Fruit fly (Drosophila melanogaster) whole organism, embryonic: ENCODE measurements around the gene CG6163.

Experiments
- Antp ChIP-seq: fragments of 200-800 bp; sonication (Bioruptor generic); optimal IDR thresholded peaks from 3 replicates; lab custom pipeline; 2016; ENCODE audit warnings: missing biosample characterization, missing genetic modification characterization
- CG10366 ChIP-seq: fragments of 200-800 bp; sonication (Bioruptor generic); IDR thresholded peaks from 2 replicates; pipeline ENCODE4 v1.3.6; 2022; ENCODE audit warnings: missing biosample characterization, missing genetic modification characterization
- CG11504 ChIP-seq: fragments of 200-800 bp; sonication (Bioruptor generic); optimal IDR thresholded peaks from 3 replicates; lab custom pipeline; 2019; ENCODE audit warnings: missing biosample characterization, mild to moderate bottlenecking, missing genetic modification characterization, moderate library complexity
- CG12071 ChIP-seq: fragments of 200-800 bp; sonication (Bioruptor generic); optimal IDR thresholded peaks from 3 replicates; lab custom pipeline; 2018; ENCODE audit warnings: missing biosample characterization, mild to moderate bottlenecking, missing genetic modification characterization
- CG12942 ChIP-seq: fragments of 200-800 bp; sonication (Bioruptor generic); optimal IDR thresholded peaks from 3 replicates; lab custom pipeline; 2016; ENCODE audit warnings: missing biosample characterization, missing genetic modification characterization
- CG13894 ChIP-seq: fragments of 200-800 bp; sonication (Bioruptor generic); optimal IDR thresholded peaks from 3 replicates; lab custom pipeline; 2018; ENCODE audit warnings: missing biosample characterization, mild to moderate bottlenecking, missing genetic modification characterization, moderate library complexity
- CG14050 ChIP-seq: fragments of 200-800 bp; sonication (Bioruptor generic); IDR thresholded peaks from 3 replicates; pipeline ENCODE4 v1.3.6; 2022; ENCODE audit warnings: missing biosample characterization, missing genetic modification characterization
- CG14860 ChIP-seq: fragments of 200-800 bp; sonication (Bioruptor generic); IDR thresholded peaks from 3 replicates; pipeline ENCODE4 v1.3.6; 2022; ENCODE audit warnings: missing biosample characterization, missing genetic modification characterization; ENCODE audit not compliant: partially characterized antibody
- CG14965 ChIP-seq: fragments of 200-800 bp; sonication (Bioruptor generic); optimal IDR thresholded peaks from 2 replicates; lab custom pipeline; 2016; ENCODE audit warnings: missing biosample characterization, missing genetic modification characterization, borderline replicate concordance
- CG16863 ChIP-seq: fragments of 200-800 bp; sonication (Bioruptor generic); optimal IDR thresholded peaks from 3 replicates; lab custom pipeline; 2016; ENCODE audit warnings: missing biosample characterization, missing genetic modification characterization
- CG2120 ChIP-seq: fragments of 200-800 bp; sonication (Bioruptor generic); optimal IDR thresholded peaks from 3 replicates; lab custom pipeline; 2016; ENCODE audit warnings: missing biosample characterization, missing genetic modification characterization
- CG3163 ChIP-seq: fragments of 200-800 bp; sonication (Bioruptor generic); optimal IDR thresholded peaks from 3 replicates; lab custom pipeline; 2016; ENCODE audit warnings: missing biosample characterization, missing genetic modification characterization
- CG32767 ChIP-seq: fragments of 200-800 bp; sonication (Bioruptor generic); IDR thresholded peaks from 2 replicates; pipeline ENCODE4 v1.3.6; 2022; ENCODE audit warnings: missing biosample characterization, missing genetic modification characterization
- CG3281 ChIP-seq: fragments of 200-800 bp; sonication (Bioruptor generic); optimal IDR thresholded peaks from 3 replicates; lab custom pipeline; 2017; ENCODE audit warnings: missing biosample characterization, mild to moderate bottlenecking, missing genetic modification characterization
- CG33213 ChIP-seq: fragments of 200-800 bp; sonication (Bioruptor generic); optimal IDR thresholded peaks from 3 replicates; lab custom pipeline; 2016; ENCODE audit warnings: missing biosample characterization, missing genetic modification characterization
- CG4282 ChIP-seq: fragments of 200-800 bp; sonication (Bioruptor generic); optimal IDR thresholded peaks from 2 replicates; lab custom pipeline; 2016; ENCODE audit warnings: missing biosample characterization, missing genetic modification characterization
- CG4360 ChIP-seq: fragments of 200-800 bp; sonication (Bioruptor generic); IDR thresholded peaks from 2 replicates; pipeline ENCODE4 v1.3.6; 2022; ENCODE audit warnings: missing biosample characterization, missing genetic modification characterization
- CG4707 ChIP-seq: fragments of 200-800 bp; sonication (Bioruptor generic); optimal IDR thresholded peaks from 2 replicates; lab custom pipeline; 2018; ENCODE audit warnings: missing biosample characterization, mild to moderate bottlenecking, missing genetic modification characterization, moderate library complexity
- CG4730 ChIP-seq: fragments of 200-800 bp; sonication (Bioruptor generic); IDR thresholded peaks from 2 replicates; pipeline ENCODE4 v1.3.6; 2022; ENCODE audit warnings: missing biosample characterization, missing genetic modification characterization
- CG7357 ChIP-seq: fragments of 200-800 bp; sonication (Bioruptor generic); IDR thresholded peaks from 3 replicates; pipeline ENCODE4 v1.3.6; 2022; ENCODE audit warnings: missing biosample characterization, missing genetic modification characterization
- CG8388 ChIP-seq: fragments of 200-800 bp; sonication (Bioruptor generic); optimal IDR thresholded peaks from 2 replicates; lab custom pipeline; 2019; ENCODE audit warnings: missing biosample characterization, mild to moderate bottlenecking, missing genetic modification characterization, moderate library complexity
- CG9437 ChIP-seq: fragments of 200-800 bp; sonication (Bioruptor generic); optimal IDR thresholded peaks from 2 replicates; lab custom pipeline; 2018; ENCODE audit warnings: missing biosample characterization, mild to moderate bottlenecking, missing genetic modification characterization
- CkIIα-i1 ChIP-seq: fragments of 200-800 bp; sonication (Bioruptor generic); IDR thresholded peaks from 2 replicates; pipeline ENCODE4 v1.3.6; 2022; ENCODE audit warnings: missing biosample characterization, missing genetic modification characterization
- D19A ChIP-seq: fragments of 200-800 bp; optimal IDR thresholded peaks from 3 replicates; lab custom pipeline; 2019; ENCODE audit warnings: missing biosample characterization, mild to moderate bottlenecking, missing genetic modification characterization, moderate library complexity
- D19B ChIP-seq: fragments of 200-800 bp; sonication (Bioruptor generic); optimal IDR thresholded peaks from 2 replicates; lab custom pipeline; 2017; ENCODE audit warnings: missing biosample characterization, mild to moderate bottlenecking, missing genetic modification characterization
- E2f2 ChIP-seq: fragments of 200-800 bp; sonication (Bioruptor generic); IDR thresholded peaks from 2 replicates; pipeline ENCODE4 v1.3.6; 2022; ENCODE audit warnings: missing biosample characterization, missing genetic modification characterization
- Ets97D ChIP-seq: fragments of 200-800 bp; sonication (Bioruptor generic); optimal IDR thresholded peaks from 3 replicates; lab custom pipeline; 2016; ENCODE audit warnings: missing biosample characterization, missing genetic modification characterization
- HHEX ChIP-seq: fragments of 200-800 bp; sonication (Bioruptor generic); optimal IDR thresholded peaks from 3 replicates; lab custom pipeline; 2017; ENCODE audit warnings: missing biosample characterization, mild to moderate bottlenecking, missing genetic modification characterization, missing genetic modification reagents
- Med ChIP-seq: fragments of 200-800 bp; sonication (Bioruptor generic); peaks from one replicate; lab custom pipeline; 2016; ENCODE audit warnings: missing biosample characterization, missing genetic modification characterization, mild to moderate bottlenecking, inconsistent platforms, moderate library complexity
- NFAT ChIP-seq: fragments of 200-800 bp; sonication (Bioruptor generic); IDR thresholded peaks from 2 replicates; pipeline ENCODE4 v1.3.6; 2022; ENCODE audit warnings: missing biosample characterization, missing genetic modification characterization
- Oli ChIP-seq: fragments of 200-800 bp; sonication (Bioruptor generic); optimal IDR thresholded peaks from 2 replicates; lab custom pipeline; 2018; ENCODE audit warnings: missing biosample characterization, mild to moderate bottlenecking, missing genetic modification characterization, moderate library complexity
- PHDP ChIP-seq: fragments of 200-800 bp; sonication (Bioruptor generic); optimal IDR thresholded peaks from 3 replicates; lab custom pipeline; 2018; ENCODE audit warnings: missing biosample characterization, mild to moderate bottlenecking, missing genetic modification characterization, moderate library complexity
- Six4 ChIP-seq: fragments of 200-800 bp; sonication (Bioruptor generic); optimal IDR thresholded peaks from 2 replicates; lab custom pipeline; 2016; ENCODE audit warnings: missing biosample characterization, missing genetic modification characterization
- bab2 ChIP-seq: fragments of 200-800 bp; sonication (Bioruptor generic); optimal IDR thresholded peaks from 2 replicates; lab custom pipeline; 2016; ENCODE audit warnings: missing biosample characterization, missing genetic modification characterization
- chn ChIP-seq: fragments of 200-800 bp; sonication (Bioruptor generic); optimal IDR thresholded peaks from 2 replicates; lab custom pipeline; 2016; ENCODE audit warnings: missing biosample characterization, missing genetic modification characterization
- croc ChIP-seq: fragments of 200-800 bp; sonication (Bioruptor generic); conservative IDR thresholded peaks from 3 replicates; pipeline ENCODE4 v1.3.6; 2022; ENCODE audit warnings: missing biosample characterization, missing genetic modification characterization
- dm ChIP-seq: fragments of 200-800 bp; sonication (Bioruptor generic); optimal IDR thresholded peaks from 3 replicates; lab custom pipeline; 2016; ENCODE audit warnings: missing biosample characterization, missing genetic modification characterization
- esg ChIP-seq: fragments of 200-800 bp; sonication (Bioruptor generic); conservative IDR thresholded peaks from 2 replicates; pipeline ENCODE4 v1.3.6; 2022; ENCODE audit warnings: missing biosample characterization, missing genetic modification characterization
- eve ChIP-seq, 2 experiments: fragments of >200 bp; optimal IDR thresholded peaks; 2 replicates each; lab custom pipeline; 2017; ENCODE audit warnings: missing biosample characterization in 2 of 2, missing genetic modification characterization in 2 of 2
- fd3F ChIP-seq: fragments of 200-800 bp; sonication (Bioruptor generic); optimal IDR thresholded peaks from 2 replicates; lab custom pipeline; 2018; ENCODE audit warnings: missing biosample characterization, mild to moderate bottlenecking, missing genetic modification characterization, moderate library complexity
- fu2 ChIP-seq: fragments of 200-800 bp; sonication (Bioruptor generic); optimal IDR thresholded peaks from 2 replicates; lab custom pipeline; 2016; ENCODE audit warnings: missing biosample characterization, missing genetic modification characterization
- h ChIP-seq: fragments of >200 bp; optimal IDR thresholded peaks from 2 replicates; lab custom pipeline; 2017
- klu ChIP-seq: fragments of 200-800 bp; sonication (Bioruptor generic); IDR thresholded peaks from 2 replicates; pipeline ENCODE4 v1.3.6; 2022; ENCODE audit warnings: missing biosample characterization, missing genetic modification characterization
- oc ChIP-seq: fragments of 200-800 bp; sonication (Bioruptor generic); optimal IDR thresholded peaks from 2 replicates; lab custom pipeline; 2018; ENCODE audit warnings: missing biosample characterization, mild to moderate bottlenecking, missing genetic modification characterization, moderate library complexity
- otp ChIP-seq: fragments of 200-800 bp; sonication (Bioruptor generic); IDR thresholded peaks from 3 replicates; pipeline ENCODE4, ENCODE4 v1.3.6; 2022; ENCODE audit warnings: missing biosample characterization, missing genetic modification characterization
- pum ChIP-seq: fragments of 200-800 bp; sonication (Bioruptor generic); optimal IDR thresholded peaks from 2 replicates; lab custom pipeline; 2016; ENCODE audit warnings: missing biosample characterization, missing genetic modification characterization
- repo ChIP-seq: fragments of 200-800 bp; sonication (Bioruptor generic); optimal IDR thresholded peaks from 2 replicates; lab custom pipeline; 2016; ENCODE audit warnings: missing biosample characterization, missing genetic modification characterization
- tin ChIP-seq: fragments of 200-800 bp; sonication (Bioruptor generic); optimal IDR thresholded peaks from 3 replicates; lab custom pipeline; 2016; ENCODE audit warnings: missing biosample characterization, missing genetic modification characterization
- tup ChIP-seq: fragments of 200-800 bp; sonication (Bioruptor generic); optimal IDR thresholded peaks from 2 replicates; lab custom pipeline; 2016; ENCODE audit warnings: missing biosample characterization, mild to moderate bottlenecking, missing genetic modification characterization, moderate library complexity
- wek ChIP-seq: fragments of 200-800 bp; sonication (Bioruptor generic); optimal IDR thresholded peaks from 3 replicates; lab custom pipeline; 2018; ENCODE audit warnings: missing biosample characterization, mild to moderate bottlenecking, missing genetic modification characterization, moderate library complexity

Gene CG6163

DNA sequence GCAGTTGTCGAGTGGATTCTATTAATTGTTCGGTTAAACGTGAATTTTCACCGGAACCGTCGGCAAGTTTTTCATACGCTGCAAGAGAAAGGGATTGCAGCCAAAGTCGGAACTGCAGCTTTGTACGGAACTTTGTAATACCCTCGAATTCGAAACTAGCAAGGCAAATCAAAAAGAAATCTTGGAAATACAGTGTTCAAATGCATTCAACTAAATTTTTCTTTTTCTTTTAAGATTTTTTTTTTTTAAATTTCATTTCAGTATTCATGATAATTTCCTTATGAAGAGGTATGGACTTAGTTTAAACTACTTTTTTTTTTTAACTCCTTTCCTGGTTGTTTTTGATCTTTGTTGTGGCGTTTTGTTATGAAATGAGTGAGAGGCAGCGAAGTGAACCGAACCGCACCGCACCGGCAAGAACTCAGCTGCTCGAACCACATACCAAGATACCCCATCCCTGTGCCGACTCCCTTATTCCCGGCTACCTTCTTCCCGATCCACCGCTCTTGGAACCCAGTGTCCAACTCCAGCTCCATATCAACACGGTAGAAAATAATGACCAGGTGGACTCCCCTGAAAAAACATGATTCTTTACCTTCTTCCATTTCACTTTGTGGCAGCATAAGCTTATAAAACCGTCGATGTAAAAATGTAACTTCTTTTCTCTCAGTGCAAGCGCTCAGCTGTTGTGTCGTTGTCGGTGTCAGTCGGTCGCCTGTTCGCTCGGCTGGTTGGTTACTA, 15.2 kb upstream of the CG6163 start:
- TF ChIP-seq CG7357 (GFP tag; lab: Robert Waterston, UW), result no peak
- TF ChIP-seq CG14860 (GFP tag; lab: Robert Waterston, UW), result no peak
- TF ChIP-seq Med (GFP tag; lab: Kevin White, UChicago), result peak; percentile 76
- peak; percentile 72 for TF ChIP-seq Antp (GFP tag; lab: Kevin White, UChicago)
- no peak for TF ChIP-seq CG2120 (GFP tag; lab: Kevin White, UChicago)
- TF ChIP-seq HHEX (GFP tag; lab: Kevin White, UChicago), result peak; percentile 9
- peak; percentile 15 for TF ChIP-seq CG12942 (GFP tag; lab: Kevin White, UChicago)
- TF ChIP-seq CG16863, result peak; percentile 17
- peak; percentile 36 for TF ChIP-seq Ets97D (GFP tag; lab: Kevin White, UChicago)
- peak; percentile 20 for TF ChIP-seq dm (GFP tag; lab: Kevin White, UChicago)
- peak; percentile 70 for TF ChIP-seq oc (tag; lab: Kevin White, UChicago)
- TF ChIP-seq esg (GFP tag; lab: Robert Waterston, UW), result no peak
- TF ChIP-seq croc (GFP tag; lab: Robert Waterston, UW), result peak; percentile 22; the same call in 1 of the 3 replicates
- TF ChIP-seq chn (GFP tag; lab: Kevin White, UChicago), result peak; percentile 30
- peak; percentile 9 for TF ChIP-seq CG4707 (GFP tag; lab: Kevin White, UChicago)
- TF ChIP-seq CG3281, result no peak
- TF ChIP-seq h (lab: Kevin White, UChicago), result no peak
- no peak for TF ChIP-seq fu2 (GFP tag; lab: Kevin White, UChicago)
- no peak for TF ChIP-seq CG4730
- peak in 1 of 2 experiments; percentile 65 for TF ChIP-seq eve (GFP tag; optimal IDR thresholded peaks at IDR 0.05; lab: Kevin White, UChicago)
- no peak for TF ChIP-seq CG32767 (GFP tag; lab: Robert Waterston, UW)
- peak; percentile 22 for TF ChIP-seq wek (GFP tag; lab: Kevin White, UChicago)
- TF ChIP-seq Oli (tag; lab: Kevin White, UChicago), result peak; percentile 36
- no peak for TF ChIP-seq PHDP (tag; lab: Kevin White, UChicago)
- TF ChIP-seq CG11504 (tag; lab: Kevin White, UChicago), result peak; percentile 50
- peak; percentile 49 for TF ChIP-seq D19A (tag; lab: Kevin White, UChicago)
- no peak for TF ChIP-seq CG13894 (tag; lab: Kevin White, UChicago)
- peak; percentile 54; the same call in 1 of the 3 replicates for TF ChIP-seq otp (GFP tag; lab: Robert Waterston, UW)
- TF ChIP-seq CG8388 (GFP tag; lab: Kevin White, UChicago), result peak; percentile 10
- peak; percentile 25; the same call in 1 of the 2 replicates for TF ChIP-seq CG10366 (GFP tag; lab: Robert Waterston, UW)
- TF ChIP-seq tup (GFP tag; lab: Kevin White, UChicago), result peak; percentile 2
- TF ChIP-seq repo, result peak; percentile 25
- TF ChIP-seq CkIIα-i1 (GFP tag; lab: Robert Waterston, UW), result no peak
- TF ChIP-seq CG4360 (GFP tag; lab: Robert Waterston, UW), result 0 out of 2 replicates have a peak, but pooled peaks have one; percentile 28
- TF ChIP-seq fd3F, result no peak
- no peak for TF ChIP-seq CG14050 (GFP tag; lab: Robert Waterston, UW)
- peak; percentile 38 for TF ChIP-seq D19B
- TF ChIP-seq klu, result no peak
- TF ChIP-seq NFAT (GFP tag; lab: Robert Waterston, UW), result no peak
- no peak for TF ChIP-seq tin
- peak; percentile 5 for TF ChIP-seq bab2 (GFP tag; lab: Kevin White, UChicago)
- TF ChIP-seq CG14965 (GFP tag; lab: Kevin White, UChicago), result no peak
- no peak for TF ChIP-seq CG3163 (GFP tag; lab: Kevin White, UChicago)
- no peak for TF ChIP-seq E2f2 (GFP tag; lab: Robert Waterston, UW)
- peak; percentile 5 for TF ChIP-seq CG33213 (GFP tag; lab: Kevin White, UChicago)
- peak; percentile 50 for TF ChIP-seq pum
- peak; percentile 32 for TF ChIP-seq CG12071
- TF ChIP-seq CG9437 (GFP tag; lab: Kevin White, UChicago), result no peak
- TF ChIP-seq CG4282 (GFP tag; lab: Kevin White, UChicago), result peak; percentile 27
- TF ChIP-seq Six4, result peak; percentile 30
